Fruit fly (Drosophila melanogaster) whole organism, embryonic: ENCODE results near the gene wap.
A peak's percentile ranks its signal among the peaks of the same experiment; 100 is the strongest.

Experiments used
- Antp ChIP-seq: fragments of 200-800 bp; sonication (Bioruptor generic); optimal IDR thresholded peaks from 3 replicates; lab custom pipeline; 2016; ENCODE audit warnings: missing biosample characterization, missing genetic modification characterization
- CG10565 ChIP-seq: fragments of 200-800 bp; sonication (Bioruptor generic); optimal IDR thresholded peaks from 3 replicates; lab custom pipeline; 2016; ENCODE audit warnings: missing biosample characterization, mild to moderate bottlenecking, missing genetic modification characterization
- CG11085 ChIP-seq: fragments of 200-800 bp; sonication (Bioruptor generic); IDR thresholded peaks from 2 replicates; pipeline ENCODE4 v1.3.6; 2022; ENCODE audit warnings: missing biosample characterization, missing genetic modification characterization
- CG11560 ChIP-seq: fragments of 200-800 bp; sonication (Bioruptor generic); IDR thresholded peaks from 3 replicates; pipeline ENCODE4 v1.3.6; 2022; ENCODE audit warnings: missing biosample characterization, missing genetic modification characterization
- CG13287 ChIP-seq: fragments of 200-800 bp; sonication (Bioruptor generic); IDR thresholded peaks from 2 replicates; pipeline ENCODE4 v1.3.6; 2022; ENCODE audit warnings: missing biosample characterization, missing genetic modification characterization; ENCODE audit not compliant: partially characterized antibody
- CG13424 ChIP-seq: fragments of 200-800 bp; sonication (Bioruptor generic); optimal IDR thresholded peaks from 2 replicates; lab custom pipeline; 2019; ENCODE audit warnings: missing biosample characterization, mild to moderate bottlenecking, missing genetic modification characterization, moderate library complexity
- CG15514 ChIP-seq: fragments of 200-800 bp; sonication (Bioruptor generic); optimal IDR thresholded peaks from 3 replicates; lab custom pipeline; 2017; ENCODE audit warnings: missing biosample characterization, missing genetic modification characterization, mild to moderate bottlenecking, moderate library complexity, missing genetic modification reagents
- CG15601 ChIP-seq: fragments of 200-800 bp; sonication (Bioruptor generic); optimal IDR thresholded peaks from 3 replicates; lab custom pipeline; 2019; ENCODE audit warnings: missing biosample characterization, mild to moderate bottlenecking, missing genetic modification characterization, moderate library complexity
- CG1602 ChIP-seq: fragments of 200-800 bp; sonication (Bioruptor generic); optimal IDR thresholded peaks from 3 replicates; lab custom pipeline; 2016; ENCODE audit warnings: missing biosample characterization, missing genetic modification characterization
- CG17186 ChIP-seq: fragments of 200-800 bp; sonication (Bioruptor generic); optimal IDR thresholded peaks from 3 replicates; lab custom pipeline; 2017; ENCODE audit warnings: missing biosample characterization, missing genetic modification reagents, missing genetic modification characterization
- CG18262 ChIP-seq: fragments of 200-800 bp; optimal IDR thresholded peaks from 3 replicates; lab custom pipeline; 2019; ENCODE audit warnings: missing biosample characterization, mild to moderate bottlenecking, missing genetic modification characterization, moderate library complexity
- CG18619 ChIP-seq: fragments of 200-800 bp; sonication (Bioruptor generic); optimal IDR thresholded peaks from 3 replicates; lab custom pipeline; 2017; ENCODE audit warnings: missing biosample characterization, mild to moderate bottlenecking, missing genetic modification characterization
- CG2678 ChIP-seq: fragments of 200-800 bp; sonication (Bioruptor generic); optimal IDR thresholded peaks from 3 replicates; lab custom pipeline; 2019; ENCODE audit warnings: missing biosample characterization, mild to moderate bottlenecking, missing genetic modification characterization, moderate library complexity
- CG3407 ChIP-seq: fragments of 200-800 bp; sonication (Bioruptor generic); optimal IDR thresholded peaks from 2 replicates; lab custom pipeline; 2018; ENCODE audit warnings: missing biosample characterization, mild to moderate bottlenecking, missing genetic modification characterization
- CG7745 ChIP-seq: fragments of 200-800 bp; sonication (Bioruptor generic); optimal IDR thresholded peaks from 2 replicates; lab custom pipeline; 2018; ENCODE audit warnings: missing biosample characterization, mild to moderate bottlenecking, missing genetic modification characterization, moderate library complexity
- CG7987 ChIP-seq: fragments of 200-800 bp; sonication (Bioruptor generic); optimal IDR thresholded peaks from 2 replicates; lab custom pipeline; 2018; ENCODE audit warnings: missing biosample characterization, mild to moderate bottlenecking, missing genetic modification characterization, moderate library complexity
- CG9817 ChIP-seq: fragments of 200-800 bp; sonication (Bioruptor generic); optimal IDR thresholded peaks from 2 replicates; lab custom pipeline; 2018; ENCODE audit warnings: missing biosample characterization, mild to moderate bottlenecking, missing genetic modification characterization, moderate library complexity
- Dp ChIP-seq: fragments of 200-800 bp; sonication (Bioruptor generic); optimal IDR thresholded peaks from 2 replicates; lab custom pipeline; 2018; ENCODE audit warnings: missing biosample characterization, mild to moderate bottlenecking, missing genetic modification characterization, moderate library complexity
- Dref ChIP-seq: fragments of 200-800 bp; sonication (Bioruptor generic); IDR thresholded peaks from 2 replicates; pipeline ENCODE4 v1.3.6; 2022; ENCODE audit warnings: missing biosample characterization, missing genetic modification characterization
- Ets65A ChIP-seq: fragments of 200-800 bp; sonication (Bioruptor generic); peaks from one replicate; lab custom pipeline; 2016; ENCODE audit warnings: missing biosample characterization, missing genetic modification characterization
- Jarid2 ChIP-seq: fragments of 200-800 bp; sonication (Bioruptor generic); optimal IDR thresholded peaks from 3 replicates; lab custom pipeline; 2017; ENCODE audit warnings: mild to moderate bottlenecking, missing biosample characterization, missing genetic modification reagents, missing genetic modification characterization
- MBD-R2 ChIP-seq: fragments of 200-800 bp; sonication (Bioruptor generic); IDR thresholded peaks from 2 replicates; pipeline ENCODE4 v1.3.6; 2022; ENCODE audit warnings: missing biosample characterization, missing genetic modification characterization
- MESR4 ChIP-seq: fragments of 200-800 bp; sonication (Bioruptor generic); optimal IDR thresholded peaks from 2 replicates; lab custom pipeline; 2018; ENCODE audit warnings: missing biosample characterization, mild to moderate bottlenecking, missing genetic modification characterization, moderate library complexity
- Mes4 ChIP-seq: fragments of 200-800 bp; sonication (Bioruptor generic); optimal IDR thresholded peaks from 2 replicates; lab custom pipeline; 2016; ENCODE audit warnings: missing biosample characterization, missing genetic modification characterization
- Oaz ChIP-seq: fragments of 200-800 bp; sonication (Bioruptor generic); IDR thresholded peaks from 2 replicates; pipeline ENCODE4 v1.3.6; 2022; ENCODE audit warnings: missing biosample characterization, missing genetic modification characterization
- Pdp1 ChIP-seq, 2 experiments: fragments of 200-800 bp; sonication (Bioruptor generic); optimal IDR thresholded peaks; 3 replicates each; lab custom pipeline; 2016; ENCODE audit warnings: missing biosample characterization in 2 of 2, missing genetic modification characterization in 2 of 2, mild to moderate bottlenecking in 1 of 2, moderate library complexity in 1 of 2
- Rfx ChIP-seq: fragments of 200-800 bp; sonication (Bioruptor generic); IDR thresholded peaks from 2 replicates; pipeline ENCODE4 v1.3.6; 2022; ENCODE audit warnings: missing biosample characterization, missing genetic modification characterization
- Sry-β ChIP-seq: fragments of 200-800 bp; sonication (Bioruptor generic); optimal IDR thresholded peaks from 2 replicates; lab custom pipeline; 2018; ENCODE audit warnings: missing biosample characterization, mild to moderate bottlenecking, missing genetic modification characterization, moderate library complexity
- Sry-δ ChIP-seq: fragments of 200-800 bp; sonication (Bioruptor generic); optimal IDR thresholded peaks from 2 replicates; lab custom pipeline; 2016; ENCODE audit warnings: missing biosample characterization, missing genetic modification characterization
- crc ChIP-seq: fragments of 200-800 bp; sonication (Bioruptor generic); optimal IDR thresholded peaks from 2 replicates; lab custom pipeline; 2016; ENCODE audit warnings: missing biosample characterization, missing genetic modification characterization
- croc ChIP-seq: fragments of 200-800 bp; sonication (Bioruptor generic); conservative IDR thresholded peaks from 3 replicates; pipeline ENCODE4 v1.3.6; 2022; ENCODE audit warnings: missing biosample characterization, missing genetic modification characterization
- crp ChIP-seq, 2 experiments: fragments of 200-800 bp; sonication (Bioruptor generic); optimal IDR thresholded peaks; 2 replicates in 1 of 2; 3 replicates in 1 of 2; lab custom pipeline; 2017; ENCODE audit warnings: missing biosample characterization in 2 of 2, missing genetic modification characterization in 2 of 2, mild to moderate bottlenecking in 1 of 2, moderate library complexity in 1 of 2
- dimm ChIP-seq: fragments of 200-800 bp; sonication (Bioruptor generic); IDR thresholded peaks from 2 replicates; pipeline ENCODE4 v1.3.6; 2022; ENCODE audit warnings: missing biosample characterization, missing genetic modification characterization
- en ChIP-seq: fragments of 200-800 bp; sonication (Bioruptor generic); optimal IDR thresholded peaks from 2 replicates; lab custom pipeline; 2016; ENCODE audit warnings: missing biosample characterization, missing genetic modification characterization
- fru ChIP-seq: fragments of >200 bp; optimal IDR thresholded peaks from 2 replicates; lab custom pipeline; 2017
- grau ChIP-seq: fragments of 200-800 bp; optimal IDR thresholded peaks from 3 replicates; lab custom pipeline; 2019; ENCODE audit warnings: missing biosample characterization, mild to moderate bottlenecking, missing genetic modification characterization, moderate library complexity
- h ChIP-seq: fragments of >200 bp; optimal IDR thresholded peaks from 2 replicates; lab custom pipeline; 2017
- ham ChIP-seq: fragments of 200-800 bp; sonication (Bioruptor generic); IDR thresholded peaks from 2 replicates; pipeline ENCODE4 v1.3.6; 2022; ENCODE audit warnings: missing biosample characterization, missing genetic modification characterization
- pzg ChIP-seq: fragments of 200-800 bp; sonication (Bioruptor generic); optimal IDR thresholded peaks from 3 replicates; lab custom pipeline; 2018; ENCODE audit warnings: missing biosample characterization, mild to moderate bottlenecking, missing genetic modification characterization, moderate library complexity
- ro ChIP-seq: fragments of 200-800 bp; sonication (Bioruptor generic); IDR thresholded peaks from 2 replicates; pipeline ENCODE4 v1.3.6; 2022; ENCODE audit warnings: missing biosample characterization, missing genetic modification characterization
- slou ChIP-seq: fragments of 200-800 bp; sonication (Bioruptor generic); optimal IDR thresholded peaks from 3 replicates; lab custom pipeline; 2016; ENCODE audit warnings: missing biosample characterization, missing genetic modification characterization
- sna ChIP-seq: fragments of 200-800 bp; sonication (Bioruptor generic); IDR thresholded peaks from 2 replicates; pipeline ENCODE4 v1.3.6; 2022; ENCODE audit warnings: missing biosample characterization, missing genetic modification characterization; ENCODE audit not compliant: partially characterized antibody
- tgo ChIP-seq: fragments of 200-800 bp; sonication (Bioruptor generic); IDR thresholded peaks from 3 replicates; pipeline ENCODE4 v1.3.6; 2022; ENCODE audit warnings: missing biosample characterization, missing genetic modification characterization
- trh ChIP-seq: fragments of 200-800 bp; sonication (Bioruptor generic); optimal IDR thresholded peaks from 2 replicates; lab custom pipeline; 2016; ENCODE audit warnings: missing biosample characterization, missing genetic modification characterization
- wek ChIP-seq: fragments of 200-800 bp; sonication (Bioruptor generic); optimal IDR thresholded peaks from 3 replicates; lab custom pipeline; 2018; ENCODE audit warnings: missing biosample characterization, mild to moderate bottlenecking, missing genetic modification characterization, moderate library complexity
- zfh2 ChIP-seq: fragments of 200-800 bp; sonication (Bioruptor generic); optimal IDR thresholded peaks from 2 replicates; lab custom pipeline; 2016; ENCODE audit warnings: missing biosample characterization, missing genetic modification characterization

wap gene

DNA sequence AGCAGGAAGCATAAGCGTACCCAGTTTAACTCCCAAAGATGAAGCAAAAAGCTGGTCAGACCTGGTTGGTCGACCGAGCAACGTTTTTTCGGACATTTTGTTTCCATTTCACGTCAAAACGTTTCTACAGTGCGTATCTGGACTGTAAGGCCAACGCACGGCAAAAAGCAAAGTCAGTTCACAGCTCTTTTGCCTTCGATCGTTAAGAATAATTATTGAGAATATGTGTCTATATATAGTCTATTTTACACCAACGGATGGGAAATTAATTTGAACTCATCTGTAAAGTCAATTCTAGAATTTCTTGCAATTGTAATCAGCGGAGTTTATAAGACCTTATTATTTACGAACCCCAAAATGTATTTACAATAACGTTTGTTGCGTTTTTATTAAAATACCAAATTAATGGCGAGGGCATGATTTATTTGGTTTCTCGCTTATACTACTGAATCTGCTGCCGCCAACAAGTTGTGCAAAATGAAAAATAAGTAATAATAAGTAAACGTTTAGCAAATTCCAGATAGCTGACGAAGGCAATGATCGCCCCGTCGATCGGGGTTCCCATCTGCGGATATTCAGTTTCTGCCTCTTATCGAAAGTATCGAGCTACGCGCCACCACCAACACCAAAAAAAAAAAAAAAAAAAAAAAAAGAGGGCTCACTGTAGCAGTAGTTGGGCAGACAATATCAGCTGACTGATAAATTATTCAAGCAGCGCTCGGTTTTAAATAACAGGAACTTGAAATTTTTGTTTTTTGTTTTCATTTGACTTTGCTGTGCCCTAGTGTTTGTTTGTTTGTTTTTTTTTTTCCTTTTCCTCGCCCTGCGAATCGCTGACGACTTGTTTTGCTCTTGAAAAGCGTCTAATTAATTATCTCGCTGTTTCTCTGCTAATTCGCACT lies 22.7 kb upstream of the wap start (continued):
- TF ChIP-seq en (GFP tag; lab: Kevin White, UChicago) (no peak), croc (GFP tag; lab: Robert Waterston, UW) (no peak), CG2678 (tag; lab: Kevin White, UChicago) (peak; percentile 30), sna (GFP tag; lab: Robert Waterston, UW) (no peak), dimm (no peak), ro (GFP tag; lab: Robert Waterston, UW) (no peak), h (no peak), Ets65A (GFP tag; lab: Kevin White, UChicago) (peak; percentile 4), Sry-β (GFP tag; lab: Kevin White, UChicago) (no peak), grau (tag; lab: Kevin White, UChicago) (peak; percentile 64), CG11085 (no peak), CG18619 (GFP tag; lab: Kevin White, UChicago) (no peak), Rfx (GFP tag; lab: Robert Waterston, UW) (peak; percentile 11; the same call in 1 of the 2 replicates)

dm6 chrX:22474881-22475280 lies 19.7 kb upstream of the wap start:
- TF ChIP-seq fru (lab: Kevin White, UChicago) (no peak), Pdp1 (GFP tag; optimal IDR thresholded peaks at IDR 0.05; lab: Kevin White, UChicago) (peak in 1 of 2 experiments; percentile 75)

DNA sequence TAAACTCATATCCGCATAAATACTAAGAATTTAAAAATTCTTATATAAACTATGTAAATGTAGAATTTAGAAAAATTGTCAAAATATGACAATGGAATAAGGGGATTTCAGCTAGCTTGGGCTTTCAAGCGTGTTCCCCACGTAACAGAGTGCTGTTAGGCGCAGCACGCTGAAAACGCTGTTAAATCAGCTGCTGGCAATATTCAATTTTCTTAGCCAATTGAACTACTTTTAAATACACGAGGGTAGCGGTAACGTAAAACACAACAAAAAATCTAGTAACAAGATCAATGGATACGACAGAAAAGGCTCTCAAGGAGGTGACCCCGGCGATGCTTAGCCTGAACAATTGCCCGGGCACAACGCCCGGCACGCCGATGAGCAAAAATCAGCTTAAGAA lies 18.3 kb upstream of the wap start, which contains the start of gene CG14618:
TSS of gene CG14618 (plus strand) at position 179 of the 400 bp plus-strand sequence.
- TF ChIP-seq CG3407 (GFP tag; lab: Kevin White, UChicago) (no peak), ham (GFP tag; lab: Robert Waterston, UW) (no peak), slou (GFP tag; lab: Kevin White, UChicago) (no peak), CG18262 (no peak), CG15514 (GFP tag; lab: Kevin White, UChicago) (peak; percentile 8), Antp (GFP tag; lab: Kevin White, UChicago) (no peak), MBD-R2 (GFP tag; lab: Robert Waterston, UW) (peak; percentile 51), CG9817 (tag; lab: Kevin White, UChicago) (no peak), Mes4 (GFP tag; lab: Kevin White, UChicago) (no peak), CG13287 (peak; percentile 13; the same call in 1 of the 2 replicates), CG11560 (tag; lab: Robert Waterston, UW) (no peak), Dref (GFP tag; lab: Robert Waterston, UW) (peak; percentile 37; the same call in 1 of the 2 replicates), Jarid2 (GFP tag; lab: Kevin White, UChicago) (no peak), zfh2 (GFP tag; lab: Kevin White, UChicago) (no peak), crc (GFP tag; lab: Kevin White, UChicago) (no peak), MESR4 (GFP tag; lab: Kevin White, UChicago) (peak; percentile 31), pzg (GFP tag; lab: Kevin White, UChicago) (peak; percentile 29), CG15601 (tag; lab: Kevin White, UChicago) (peak; percentile 51), CG7987 (GFP tag; lab: Kevin White, UChicago) (no peak), CG17186 (peak; percentile 99), crp (GFP tag; optimal IDR thresholded peaks at IDR 0.05; lab: Kevin White, UChicago) (peak in 1 of 2 experiments; percentile 80), CG13424 (tag; lab: Kevin White, UChicago) (no peak), tgo (no peak), Sry-δ (GFP tag; lab: Kevin White, UChicago) (no peak), Pdp1 (GFP tag; optimal IDR thresholded peaks at IDR 0.05; lab: Kevin White, UChicago) (peak in 1 of 2 experiments; percentile 29), Oaz (GFP tag; lab: Robert Waterston, UW) (no peak), trh (GFP tag; lab: Kevin White, UChicago) (no peak), CG10565 (GFP tag; lab: Kevin White, UChicago) (no peak), CG7745 (no peak), Dp (peak; percentile 1), wek (peak; percentile 15), Ets65A (GFP tag; lab: Kevin White, UChicago) (no peak), CG1602 (GFP tag; lab: Kevin White, UChicago) (no peak)
